Fruit fly (Drosophila melanogaster): ENCODE results near the gene Eig71Ef.

Gene Eig71Ef

dm6 chr3L:15636978-15637377, 20.2 kb downstream of the Eig71Ef start:
- no peak for TF ChIP-seq toe (GFP tag; optimal IDR thresholded peaks at IDR 0.05)
- TF ChIP-seq Mnt (GFP tag; optimal IDR thresholded peaks at IDR 0.05), result no peak
- no peak for TF ChIP-seq cic (GFP tag; optimal IDR thresholded peaks at IDR 0.05)
- TF ChIP-seq CG7045 (GFP tag; optimal IDR thresholded peaks at IDR 0.05), result no peak
- no peak for TF ChIP-seq CG7101 (tag; optimal IDR thresholded peaks at IDR 0.05)
- no peak for TF ChIP-seq CG1620 (GFP tag; optimal IDR thresholded peaks at IDR 0.05)
- TF ChIP-seq CG14711 (tag; optimal IDR thresholded peaks at IDR 0.05), result no peak
- no peak for TF ChIP-seq Crg-1 (GFP tag; optimal IDR thresholded peaks at IDR 0.05)
- no peak for TF ChIP-seq CG11617 (GFP tag; optimal IDR thresholded peaks at IDR 0.05)
- TF ChIP-seq ovo (GFP tag; optimal IDR thresholded peaks at IDR 0.05), result no peak
- no peak for TF ChIP-seq Hr96 (GFP tag; optimal IDR thresholded peaks at IDR 0.05)
- TF ChIP-seq CG33017 (tag; optimal IDR thresholded peaks at IDR 0.05), result no peak
- TF ChIP-seq Clk (GFP tag; optimal IDR thresholded peaks at IDR 0.05), result no peak
- no peak for TF ChIP-seq kay (GFP tag; ENCODE audit: borderline replicate concordance)
- TF ChIP-seq cnc (optimal IDR thresholded peaks at IDR 0.05), result no peak
- no peak for TF ChIP-seq CG12768 (GFP tag; optimal IDR thresholded peaks at IDR 0.05)
- TF ChIP-seq pad (GFP tag; optimal IDR thresholded peaks at IDR 0.05), result no peak
- no peak for TF ChIP-seq CG5204 (GFP tag; optimal IDR thresholded peaks at IDR 0.05)
- no peak for TF ChIP-seq bab1 (GFP tag; optimal IDR thresholded peaks at IDR 0.05)
- no peak for TF ChIP-seq tj (GFP tag; optimal IDR thresholded peaks at IDR 0.05)

- TF ChIP-seq CG14711 (tag; optimal IDR thresholded peaks at IDR 0.05), result no peak
- TF ChIP-seq toe (GFP tag; optimal IDR thresholded peaks at IDR 0.05), result no peak
- TF ChIP-seq CG33017 (tag; optimal IDR thresholded peaks at IDR 0.05), result peak; percentile 12
- TF ChIP-seq cic (GFP tag; optimal IDR thresholded peaks at IDR 0.05), result peak; percentile 69
Observed at dm6 chr3L:15636359-15636758, 20.8 kb downstream of the Eig71Ef start.

- TF ChIP-seq toe (GFP tag; optimal IDR thresholded peaks at IDR 0.05) (no peak), kay (GFP tag; ENCODE audit: borderline replicate concordance) (no peak), tj (GFP tag; optimal IDR thresholded peaks at IDR 0.05) (no peak), CG11617 (GFP tag; optimal IDR thresholded peaks at IDR 0.05) (peak; percentile 25), Hr96 (GFP tag; optimal IDR thresholded peaks at IDR 0.05) (no peak), CG12768 (GFP tag; optimal IDR thresholded peaks at IDR 0.05) (peak; percentile 10), Mnt (GFP tag; optimal IDR thresholded peaks at IDR 0.05) (no peak), CG33017 (tag; optimal IDR thresholded peaks at IDR 0.05) (peak; percentile 78), CG7045 (GFP tag; optimal IDR thresholded peaks at IDR 0.05) (peak; percentile 13), CG1620 (GFP tag; optimal IDR thresholded peaks at IDR 0.05) (no peak), Clk (GFP tag; optimal IDR thresholded peaks at IDR 0.05) (no peak), pad (GFP tag; optimal IDR thresholded peaks at IDR 0.05) (no peak), CG14711 (tag; optimal IDR thresholded peaks at IDR 0.05) (peak; percentile 62), bab1 (GFP tag; optimal IDR thresholded peaks at IDR 0.05) (no peak), cic (GFP tag; optimal IDR thresholded peaks at IDR 0.05) (peak; percentile 28), CG5204 (GFP tag; optimal IDR thresholded peaks at IDR 0.05) (peak; percentile 1), Crg-1 (GFP tag; optimal IDR thresholded peaks at IDR 0.05) (no peak), CG7101 (tag; optimal IDR thresholded peaks at IDR 0.05) (peak; percentile 72), ovo (GFP tag; optimal IDR thresholded peaks at IDR 0.05) (no peak), cnc (optimal IDR thresholded peaks at IDR 0.05) (no peak)
Observed at dm6 chr3L:15634368-15635075, 22.7 kb downstream of the Eig71Ef start.

DNA sequence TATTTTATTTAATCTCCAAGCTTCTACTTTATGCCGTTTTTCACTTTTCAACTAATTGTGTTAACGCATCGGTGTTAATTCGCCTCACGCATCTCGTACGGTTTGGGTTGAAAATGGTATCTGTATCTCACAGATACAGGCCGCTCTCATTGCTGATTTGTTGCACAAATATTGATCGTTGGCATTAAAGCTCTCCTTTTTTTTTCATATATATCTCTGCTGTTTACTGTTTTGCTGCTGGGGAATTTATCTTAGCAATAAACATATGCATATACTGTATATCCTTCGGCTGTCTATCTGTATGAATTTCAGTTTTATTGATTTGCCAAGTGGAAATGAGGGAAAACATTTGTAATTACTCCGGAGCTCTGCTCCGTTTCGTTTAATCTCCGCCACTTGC, 24.5 kb downstream of the Eig71Ef start:
- TF ChIP-seq Crg-1 (GFP tag; optimal IDR thresholded peaks at IDR 0.05) (no peak), CG7101 (tag; optimal IDR thresholded peaks at IDR 0.05) (peak; percentile 5), pad (GFP tag; optimal IDR thresholded peaks at IDR 0.05) (no peak), kay (GFP tag; ENCODE audit: borderline replicate concordance) (peak; percentile 23)

DNA sequence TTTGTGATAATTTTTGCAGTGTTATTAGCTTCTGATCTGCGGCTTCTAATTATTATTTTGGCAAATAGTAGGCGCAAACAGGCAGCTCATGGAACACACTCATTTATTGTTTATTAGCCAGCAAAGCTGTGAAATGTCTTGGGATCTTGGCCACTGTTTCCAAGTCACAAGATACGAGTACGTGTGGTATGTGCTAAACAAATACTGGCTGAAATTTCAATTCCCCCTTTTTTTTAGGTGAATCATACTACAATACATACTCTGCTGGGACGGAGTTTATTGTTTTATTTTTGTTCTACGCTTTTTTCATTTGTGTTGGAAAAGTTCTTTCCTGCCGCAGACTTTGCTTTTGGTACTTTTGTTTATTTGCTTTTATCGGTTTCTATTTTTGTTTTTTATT, 26.1 kb downstream of the Eig71Ef start:
- TF ChIP-seq ovo (GFP tag; optimal IDR thresholded peaks at IDR 0.05), result no peak
- no peak for TF ChIP-seq kay (GFP tag; ENCODE audit: borderline replicate concordance)
- no peak for TF ChIP-seq cnc (optimal IDR thresholded peaks at IDR 0.05)
- TF ChIP-seq cic (GFP tag; optimal IDR thresholded peaks at IDR 0.05), result no peak

DNA sequence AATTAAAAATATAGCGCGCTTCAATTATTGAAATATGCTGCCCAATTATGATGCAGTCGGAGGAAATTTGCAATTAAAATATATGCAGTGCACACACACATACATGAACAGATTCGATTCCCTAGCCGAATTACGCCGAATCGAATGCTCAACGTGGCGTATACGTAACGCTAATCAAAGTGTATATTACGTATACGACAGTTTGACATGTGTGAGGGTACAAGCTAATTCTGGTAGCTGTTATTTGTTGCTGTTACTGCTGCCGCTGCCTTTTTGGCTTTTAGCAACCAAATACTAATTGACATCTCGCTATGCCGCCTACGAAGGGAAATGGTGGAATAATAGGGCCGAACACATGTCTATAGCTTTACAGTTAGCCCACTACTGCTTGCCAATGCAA, 29.9 kb downstream of the Eig71Ef start:
- TF ChIP-seq kay (GFP tag; ENCODE audit: borderline replicate concordance) (peak; percentile 61), CG33017 (tag; optimal IDR thresholded peaks at IDR 0.05) (no peak)

DNA sequence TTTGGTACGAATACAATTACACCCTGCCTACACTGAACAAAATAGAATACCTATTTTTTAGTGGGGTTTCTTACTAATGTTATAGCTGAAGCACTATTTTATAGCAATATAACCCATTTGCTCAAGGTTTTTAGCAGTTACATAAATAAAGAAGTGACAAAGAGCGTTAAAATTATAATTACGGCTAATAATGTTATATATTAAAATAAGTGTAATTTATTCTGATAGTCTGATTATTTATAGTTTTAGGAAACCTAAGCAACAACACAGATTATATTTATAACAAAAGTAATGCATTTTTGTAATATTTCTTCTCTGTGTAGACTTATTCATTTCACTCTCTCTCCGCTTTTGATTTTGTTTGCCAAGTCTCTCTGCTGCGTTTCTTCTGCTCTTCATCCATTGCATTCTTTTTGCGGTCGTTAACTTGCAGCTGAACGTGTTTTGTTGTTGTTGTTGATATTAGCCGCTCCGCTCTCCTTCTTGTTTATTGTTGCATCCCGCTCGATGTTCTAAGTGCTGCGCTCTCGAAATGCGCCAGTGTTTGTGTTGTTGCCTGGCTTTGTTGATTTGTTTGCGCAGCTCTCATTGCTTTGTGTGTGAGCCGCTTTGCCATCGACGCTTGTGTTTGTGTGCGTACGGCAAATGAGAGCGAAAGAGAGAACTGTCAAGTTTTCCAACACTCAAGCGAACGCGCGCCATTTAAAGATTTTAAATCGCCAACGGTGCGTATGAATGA, 31.3 kb downstream of the Eig71Ef start:
- peak; percentile 93 for TF ChIP-seq CG33017 (tag; optimal IDR thresholded peaks at IDR 0.05)
- TF ChIP-seq Mnt (GFP tag; optimal IDR thresholded peaks at IDR 0.05), result peak; percentile 51
- TF ChIP-seq CG11617 (GFP tag; optimal IDR thresholded peaks at IDR 0.05), result peak; percentile 93
- peak; percentile 57 for TF ChIP-seq ovo (GFP tag; optimal IDR thresholded peaks at IDR 0.05)
- TF ChIP-seq bab1 (GFP tag; optimal IDR thresholded peaks at IDR 0.05), result peak; percentile 95
- TF ChIP-seq pad (GFP tag; optimal IDR thresholded peaks at IDR 0.05), result peak; percentile 77
- no peak for TF ChIP-seq cic (GFP tag; optimal IDR thresholded peaks at IDR 0.05)
- TF ChIP-seq kay (GFP tag; ENCODE audit: borderline replicate concordance), result peak; percentile 75
- peak; percentile 82 for TF ChIP-seq CG5204 (GFP tag; optimal IDR thresholded peaks at IDR 0.05)
- TF ChIP-seq toe (GFP tag; optimal IDR thresholded peaks at IDR 0.05), result peak; percentile 47
- peak; percentile 65 for TF ChIP-seq tj (GFP tag; optimal IDR thresholded peaks at IDR 0.05)
- peak; percentile 52 for TF ChIP-seq CG1620 (GFP tag; optimal IDR thresholded peaks at IDR 0.05)
- peak; percentile 22 for TF ChIP-seq Hr96 (GFP tag; optimal IDR thresholded peaks at IDR 0.05)
- TF ChIP-seq Crg-1 (GFP tag; optimal IDR thresholded peaks at IDR 0.05), result no peak
- TF ChIP-seq Clk (GFP tag; optimal IDR thresholded peaks at IDR 0.05), result peak; percentile 52
- peak; percentile 75 for TF ChIP-seq CG12768 (GFP tag; optimal IDR thresholded peaks at IDR 0.05)
- no peak for TF ChIP-seq cnc (optimal IDR thresholded peaks at IDR 0.05)
- peak; percentile 86 for TF ChIP-seq CG7045 (GFP tag; optimal IDR thresholded peaks at IDR 0.05)
- TF ChIP-seq CG14711 (tag; optimal IDR thresholded peaks at IDR 0.05), result peak; percentile 88
- TF ChIP-seq CG7101 (tag; optimal IDR thresholded peaks at IDR 0.05), result peak; percentile 92
